Fruit fly (Drosophila melanogaster) whole organism: ENCODE data around the gene Btnd.

Source experiments
- CG8478 ChIP-seq: fragments of >200 bp; optimal IDR thresholded peaks from 2 replicates; lab custom pipeline; 2018; ENCODE audit warnings: inconsistent platforms
- Dll ChIP-seq: fragments of >200 bp; optimal IDR thresholded peaks from 2 replicates; lab custom pipeline; 2017
- EcR ChIP-seq, 2 experiments: fragments of >200 bp; optimal IDR thresholded peaks; 2 replicates each; lab custom pipeline; 2017; ENCODE audit warnings: missing biosample characterization in 2 of 2, missing genetic modification characterization in 2 of 2, missing genetic modification reagents in 2 of 2
- pan ChIP-seq: fragments of >200 bp; optimal IDR thresholded peaks from 2 replicates; lab custom pipeline; 2017
- psq ChIP-seq: fragments of >200 bp; optimal IDR thresholded peaks from 2 replicates; lab custom pipeline; 2017
- usp ChIP-seq: fragments of >200 bp; optimal IDR thresholded peaks from 2 replicates; lab custom pipeline; 2017; ENCODE audit warnings: missing biosample characterization, missing genetic modification characterization, mixed read lengths

DNA sequence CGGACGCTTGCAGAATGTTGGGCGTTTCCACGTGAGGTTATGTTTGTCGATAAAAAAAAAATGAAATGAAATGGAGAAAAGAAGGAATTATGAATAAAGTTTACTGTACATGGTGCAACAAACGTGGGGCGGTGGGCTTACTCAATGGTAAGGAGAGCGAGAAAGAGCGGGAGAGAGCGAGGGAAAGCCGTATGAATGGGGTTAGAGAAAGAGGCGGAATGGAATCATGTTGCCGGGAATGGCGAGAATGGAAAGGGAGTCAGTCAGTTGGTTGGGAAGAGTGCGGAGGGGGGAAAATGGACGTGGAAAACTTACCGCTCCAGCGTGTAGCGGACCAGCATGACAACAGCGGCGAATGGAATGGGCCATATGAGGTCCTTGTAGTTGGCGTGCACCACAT, 47.0 kb upstream of the Btnd start:
- no peak for TF ChIP-seq psq
- no peak for TF ChIP-seq CG8478 (lab: Kevin White, UChicago)
- TF ChIP-seq pan (lab: Kevin White, UChicago): no peak
- no peak for TF ChIP-seq Dll (lab: Kevin White, UChicago)
- TF ChIP-seq usp: no peak
- TF ChIP-seq EcR (GFP tag; optimal IDR thresholded peaks at IDR 0.05; lab: Kevin White, UChicago): no peak
